Worm (Caenorhabditis elegans) whole organism, L2 larva: Measurements from ENCODE around the gene F46B6.4.

ENCODE experiments used
- C34F6.9 ChIP-seq: fragments of 150-350 bp; optimal IDR thresholded peaks from 2 replicates; lab custom pipeline; 2014; ENCODE audit warnings: missing biosample characterization, missing genetic modification characterization
- F13H6.1 ChIP-seq: sonication (generic microtip); optimal IDR thresholded peaks from 2 replicates; lab custom pipeline; 2016; ENCODE audit warnings: missing genetic modification characterization, missing compliant biosample characterization
- R02D3.7 ChIP-seq: fragments of 150-350 bp; optimal IDR thresholded peaks from 2 replicates; lab custom pipeline; 2014; ENCODE audit warnings: missing biosample characterization, missing genetic modification characterization
- alr-1 ChIP-seq: fragments of 150-350 bp; optimal IDR thresholded peaks from 2 replicates; lab custom pipeline; 2014; ENCODE audit warnings: missing biosample characterization, missing genetic modification characterization
- aly-2 ChIP-seq: fragments of 150-350 bp; optimal IDR thresholded peaks from 2 replicates; lab custom pipeline; 2014; ENCODE audit warnings: missing biosample characterization, missing genetic modification characterization
- ama-1 ChIP-seq: fragments of 150-350 bp; optimal IDR thresholded peaks from 2 replicates; lab custom pipeline; 2018; ENCODE audit warnings: inconsistent platforms
- blmp-1 ChIP-seq: sonication (generic microtip); optimal IDR thresholded peaks from 2 replicates; lab custom pipeline; 2017; ENCODE audit warnings: missing genetic modification characterization, mild to moderate bottlenecking, missing compliant biosample characterization, antibody characterized with exemption, moderate library complexity; ENCODE audit not compliant: insufficient read depth
- ceh-16 ChIP-seq: fragments of 150-350 bp; optimal IDR thresholded peaks from 2 replicates; lab custom pipeline; 2014; ENCODE audit warnings: missing biosample characterization, missing genetic modification characterization
- ceh-82 ChIP-seq: fragments of 150-350 bp; optimal IDR thresholded peaks from 2 replicates; lab custom pipeline; 2014; ENCODE audit warnings: missing biosample characterization, missing genetic modification characterization
- dmd-4 ChIP-seq: sonication (generic microtip); optimal IDR thresholded peaks from 2 replicates; lab custom pipeline; 2017; ENCODE audit warnings: missing biosample characterization, missing genetic modification characterization
- egl-27 ChIP-seq: sonication (generic microtip); optimal IDR thresholded peaks from 3 replicates; lab custom pipeline; 2017; ENCODE audit warnings: missing biosample characterization, missing genetic modification reagents, missing genetic modification characterization
- elt-1 ChIP-seq: fragments of 150-350 bp; optimal IDR thresholded peaks from 2 replicates; lab custom pipeline; 2014; ENCODE audit warnings: missing biosample characterization, missing genetic modification characterization
- elt-3 ChIP-seq: sonication (generic microtip); optimal IDR thresholded peaks from 2 replicates; lab custom pipeline; 2017; ENCODE audit warnings: missing biosample characterization, missing genetic modification characterization
- gmeb-1 ChIP-seq: fragments of 150-350 bp; optimal IDR thresholded peaks from 2 replicates; lab custom pipeline; 2014; ENCODE audit warnings: missing biosample characterization, missing genetic modification characterization
- lin-11 ChIP-seq: fragments of 150-350 bp; sonication (generic microtip); optimal IDR thresholded peaks from 2 replicates; lab custom pipeline; 2014; ENCODE audit warnings: missing biosample characterization, missing genetic modification characterization, inconsistent platforms, mixed read lengths
- lin-39 ChIP-seq: fragments of 150-350 bp; optimal IDR thresholded peaks from 2 replicates; lab custom pipeline; 2014; ENCODE audit warnings: missing biosample characterization, missing genetic modification reagents, missing genetic modification characterization
- lsy-2 ChIP-seq, 2 experiments: fragments of 150-350 bp in 1 of 2; sonication (generic microtip) in 1 of 2; optimal IDR thresholded peaks; 2 replicates each; lab custom pipeline; 2014 to 2017; ENCODE audit warnings: missing biosample characterization in 2 of 2, missing genetic modification characterization in 2 of 2
- mab-5 ChIP-seq: fragments of 150-350 bp; optimal IDR thresholded peaks from 2 replicates; lab custom pipeline; 2014; ENCODE audit warnings: missing biosample characterization, missing genetic modification characterization
- mbf-1 ChIP-seq: sonication (generic microtip); optimal IDR thresholded peaks from 2 replicates; lab custom pipeline; 2017; ENCODE audit warnings: missing biosample characterization, missing genetic modification characterization
- mdl-1 ChIP-seq, 2 experiments: fragments of 150-350 bp in 1 of 2; sonication (generic microtip) in 1 of 2; optimal IDR thresholded peaks; 2 replicates each; lab custom pipeline; 2017; ENCODE audit warnings: missing biosample characterization in 2 of 2, missing genetic modification characterization in 2 of 2
- nhr-10 ChIP-seq: sonication (generic microtip); optimal IDR thresholded peaks from 2 replicates; lab custom pipeline; 2017; ENCODE audit warnings: missing biosample characterization, missing genetic modification characterization
- nhr-11 ChIP-seq: fragments of 150-350 bp; optimal IDR thresholded peaks from 2 replicates; lab custom pipeline; 2014; ENCODE audit warnings: missing biosample characterization, missing genetic modification characterization
- nhr-12 ChIP-seq: fragments of 150-350 bp; optimal IDR thresholded peaks from 2 replicates; lab custom pipeline; 2014; ENCODE audit warnings: missing biosample characterization, missing genetic modification characterization
- nhr-21 ChIP-seq: fragments of 150-350 bp; optimal IDR thresholded peaks from 2 replicates; lab custom pipeline; 2014; ENCODE audit warnings: missing biosample characterization, missing genetic modification characterization
- nhr-23 ChIP-seq: fragments of 150-350 bp; optimal IDR thresholded peaks from 2 replicates; lab custom pipeline; 2014; ENCODE audit warnings: missing biosample characterization, missing genetic modification reagents, missing genetic modification characterization
- nhr-237 ChIP-seq: fragments of 150-350 bp; optimal IDR thresholded peaks from 2 replicates; lab custom pipeline; 2014; ENCODE audit warnings: missing biosample characterization, missing genetic modification characterization
- nhr-25 ChIP-seq: fragments of 150-350 bp; sonication (generic microtip); optimal IDR thresholded peaks from 3 replicates; lab custom pipeline; 2014; ENCODE audit warnings: missing biosample characterization, missing genetic modification characterization
- nhr-6 ChIP-seq: fragments of 150-350 bp; optimal IDR thresholded peaks from 2 replicates; lab custom pipeline; 2014; ENCODE audit warnings: missing biosample characterization, missing genetic modification characterization
- sma-3 ChIP-seq: sonication (generic microtip); optimal IDR thresholded peaks from 2 replicates; lab custom pipeline; 2016; ENCODE audit warnings: missing genetic modification reagents, missing genetic modification characterization, missing compliant biosample characterization
- sma-9 ChIP-seq, 2 experiments: fragments of 150-350 bp in 1 of 2; sonication (generic microtip) in 1 of 2; optimal IDR thresholded peaks; 2 replicates each; lab custom pipeline; 2014 to 2016; ENCODE audit warnings: missing genetic modification characterization in 2 of 2, mild to moderate bottlenecking in 1 of 2, missing biosample characterization in 1 of 2, missing compliant biosample characterization in 1 of 2, missing genetic modification reagents in 1 of 2, moderate library complexity in 1 of 2
- unc-39 ChIP-seq: fragments of 150-350 bp; optimal IDR thresholded peaks from 2 replicates; lab custom pipeline; 2014; ENCODE audit warnings: missing biosample characterization, missing genetic modification characterization
- unc-55 ChIP-seq: fragments of 150-350 bp; sonication (generic microtip); optimal IDR thresholded peaks from 3 replicates; lab custom pipeline; 2014; ENCODE audit warnings: missing biosample characterization, missing genetic modification reagents, missing genetic modification characterization
- unc-62 ChIP-seq: fragments of 150-350 bp; optimal IDR thresholded peaks from 2 replicates; lab custom pipeline; 2014; ENCODE audit warnings: missing biosample characterization, missing genetic modification reagents, missing genetic modification characterization
- zag-1 ChIP-seq: fragments of 150-350 bp; optimal IDR thresholded peaks from 2 replicates; lab custom pipeline; 2014; ENCODE audit warnings: missing biosample characterization, missing genetic modification characterization
- ztf-4 ChIP-seq: fragments of 150-350 bp; optimal IDR thresholded peaks from 2 replicates; lab custom pipeline; 2014; ENCODE audit warnings: missing biosample characterization, missing genetic modification characterization

F46B6.4 gene

ce11 chrV:9813527-9813926, 34.2 kb upstream of the F46B6.4 start, which contains the start of gene sru-30:
TSS of gene sru-30 (plus strand) at chrV:9813827.
- no peak for TF ChIP-seq lin-39 (tag; lab: Kevin White, UChicago)
- no peak for TF ChIP-seq lin-11 (tag; lab: Kevin White, UChicago)
- no peak for TF ChIP-seq nhr-10 (tag; lab: Kevin White, UChicago)
- TF ChIP-seq ceh-16 (tag; lab: Kevin White, UChicago): no peak
- TF ChIP-seq lsy-2 (tag; optimal IDR thresholded peaks at IDR 0.05; lab: Kevin White, UChicago): no peak
- TF ChIP-seq sma-3: no peak
- no peak for TF ChIP-seq unc-55 (GFP tag; lab: Kevin White, UChicago)
- TF ChIP-seq ama-1 (lab: Kevin White, UChicago): no peak
- no peak for TF ChIP-seq nhr-25

- no peak for TF ChIP-seq unc-55 (GFP tag; lab: Kevin White, UChicago)
- TF ChIP-seq unc-39 (tag; lab: Kevin White, UChicago): no peak
- no peak for TF ChIP-seq ceh-16 (tag; lab: Kevin White, UChicago)
- TF ChIP-seq zag-1 (tag; lab: Kevin White, UChicago): no peak
- no peak for TF ChIP-seq alr-1 (tag; lab: Kevin White, UChicago)
- no peak for TF ChIP-seq nhr-23 (tag; lab: Kevin White, UChicago)
Observed at ce11 chrV:9812216-9812615, 32.9 kb upstream of the F46B6.4 start.

ce11 chrV:9811154-9811553, 31.8 kb upstream of the F46B6.4 start, which contains the start of gene sru-29:
TSS of gene sru-29 (plus strand) at chrV:9811454.
- TF ChIP-seq elt-1 (tag; lab: Kevin White, UChicago): no peak
- no peak for TF ChIP-seq ceh-82
- TF ChIP-seq mab-5: no peak
- no peak for TF ChIP-seq nhr-21 (tag; lab: Kevin White, UChicago)
- no peak for TF ChIP-seq aly-2 (tag; lab: Kevin White, UChicago)
- TF ChIP-seq mdl-1 (tag; optimal IDR thresholded peaks at IDR 0.05; lab: Kevin White, UChicago): no peak
- TF ChIP-seq nhr-12: no peak
- no peak for TF ChIP-seq unc-62 (GFP tag; lab: Kevin White, UChicago)
- TF ChIP-seq dmd-4 (tag; lab: Kevin White, UChicago): no peak
- TF ChIP-seq zag-1 (tag; lab: Kevin White, UChicago): no peak
- TF ChIP-seq gmeb-1: no peak

- no peak for TF ChIP-seq sma-9 (GFP tag; optimal IDR thresholded peaks at IDR 0.05; lab: Kevin White, UChicago)
- TF ChIP-seq sma-9 (tag; optimal IDR thresholded peaks at IDR 0.05; lab: Kevin White, UChicago): no peak
- TF ChIP-seq lin-11 (tag; lab: Kevin White, UChicago): no peak
- TF ChIP-seq blmp-1 (tag; lab: Kevin White, UChicago): no peak
- TF ChIP-seq aly-2 (tag; lab: Kevin White, UChicago): no peak
- no peak for TF ChIP-seq zag-1 (tag; lab: Kevin White, UChicago)
- TF ChIP-seq ceh-16 (tag; lab: Kevin White, UChicago): no peak
- no peak for TF ChIP-seq elt-1 (tag; lab: Kevin White, UChicago)
- no peak for TF ChIP-seq C34F6.9 (tag; lab: Kevin White, UChicago)
Observed at ce11 chrV:9805161-9805560, 25.8 kb upstream of the F46B6.4 start, which contains the start of gene sru-37. TSS of gene sru-37 (plus strand) at chrV:9805461.

- TF ChIP-seq unc-55 (GFP tag; lab: Kevin White, UChicago): no peak
- TF ChIP-seq blmp-1 (tag; lab: Kevin White, UChicago): no peak
- no peak for TF ChIP-seq alr-1 (tag; lab: Kevin White, UChicago)
- no peak for TF ChIP-seq egl-27 (tag; lab: Kevin White, UChicago)
- TF ChIP-seq F13H6.1 (tag; lab: Kevin White, UChicago): no peak
- TF ChIP-seq mbf-1 (tag; lab: Kevin White, UChicago): no peak
- no peak for TF ChIP-seq nhr-6 (tag; lab: Kevin White, UChicago)
Observed at ce11 chrV:9803176-9803575, 23.9 kb upstream of the F46B6.4 start, which contains the start of gene sru-39. TSS of gene sru-39 (plus strand) at chrV:9803476.

- TF ChIP-seq gmeb-1 (no peak), nhr-6 (tag; lab: Kevin White, UChicago) (no peak), elt-3 (tag; lab: Kevin White, UChicago) (no peak), zag-1 (tag; lab: Kevin White, UChicago) (no peak), blmp-1 (tag; lab: Kevin White, UChicago) (no peak), alr-1 (tag; lab: Kevin White, UChicago) (no peak), mbf-1 (tag; lab: Kevin White, UChicago) (no peak), nhr-23 (tag; lab: Kevin White, UChicago) (no peak), R02D3.7 (tag; lab: Kevin White, UChicago) (no peak), nhr-11 (tag; lab: Kevin White, UChicago) (no peak), nhr-12 (no peak), unc-55 (GFP tag; lab: Kevin White, UChicago) (no peak), ztf-4 (tag; lab: Kevin White, UChicago) (no peak), egl-27 (tag; lab: Kevin White, UChicago) (no peak), nhr-237 (tag; lab: Kevin White, UChicago) (no peak)
Observed at ce11 chrV:9801965-9802364, 22.6 kb upstream of the F46B6.4 start, which contains the start of gene F46B6.10. TSS of gene F46B6.10 (minus strand) at chrV:9802065.
